Fruit fly (Drosophila melanogaster) whole organism, embryonic: ENCODE results near the gene CG32280.

ENCODE experiments used
- Abd-B ChIP-seq: fragments of 200-800 bp; sonication (Bioruptor generic); optimal IDR thresholded peaks from 2 replicates; lab custom pipeline; 2018; ENCODE audit warnings: missing biosample characterization, mild to moderate bottlenecking, missing genetic modification characterization, moderate library complexity
- CG10209 ChIP-seq: fragments of 200-800 bp; sonication (Bioruptor generic); optimal IDR thresholded peaks from 3 replicates; lab custom pipeline; 2017; ENCODE audit warnings: missing biosample characterization, mild to moderate bottlenecking, missing genetic modification characterization, missing genetic modification reagents
- CG10431 ChIP-seq: fragments of 200-800 bp; sonication (Bioruptor generic); optimal IDR thresholded peaks from 3 replicates; lab custom pipeline; 2018; ENCODE audit warnings: missing biosample characterization, mild to moderate bottlenecking, missing genetic modification characterization
- CG10565 ChIP-seq: fragments of 200-800 bp; sonication (Bioruptor generic); optimal IDR thresholded peaks from 3 replicates; lab custom pipeline; 2016; ENCODE audit warnings: missing biosample characterization, mild to moderate bottlenecking, missing genetic modification characterization
- CG12071 ChIP-seq: fragments of 200-800 bp; sonication (Bioruptor generic); optimal IDR thresholded peaks from 3 replicates; lab custom pipeline; 2018; ENCODE audit warnings: missing biosample characterization, mild to moderate bottlenecking, missing genetic modification characterization
- CG12299 ChIP-seq: fragments of 200-800 bp; sonication (Bioruptor generic); optimal IDR thresholded peaks from 2 replicates; lab custom pipeline; 2018; ENCODE audit warnings: missing biosample characterization, mild to moderate bottlenecking, missing genetic modification characterization
- CG14667 ChIP-seq: fragments of 200-800 bp; sonication (Bioruptor generic); IDR thresholded peaks from 2 replicates; pipeline ENCODE4 v1.3.6; 2022; ENCODE audit warnings: missing biosample characterization, missing genetic modification characterization
- CG14965 ChIP-seq: fragments of 200-800 bp; sonication (Bioruptor generic); optimal IDR thresholded peaks from 2 replicates; lab custom pipeline; 2016; ENCODE audit warnings: missing biosample characterization, missing genetic modification characterization, borderline replicate concordance
- CG16813 ChIP-seq: fragments of 200-800 bp; sonication (Bioruptor generic); IDR thresholded peaks from 3 replicates; pipeline ENCODE4 v1.3.6; 2022; ENCODE audit warnings: missing biosample characterization, missing genetic modification characterization; ENCODE audit not compliant: partially characterized antibody
- CG18476 ChIP-seq: fragments of 200-800 bp; sonication (Bioruptor generic); optimal IDR thresholded peaks from 2 replicates; lab custom pipeline; 2016; ENCODE audit warnings: missing biosample characterization, mild to moderate bottlenecking, missing genetic modification characterization
- CG18764 ChIP-seq: fragments of 200-800 bp; sonication (Bioruptor generic); optimal IDR thresholded peaks from 3 replicates; lab custom pipeline; 2016; ENCODE audit warnings: missing biosample characterization, missing genetic modification characterization
- CG2116 ChIP-seq: fragments of 200-800 bp; sonication (Bioruptor generic); optimal IDR thresholded peaks from 3 replicates; lab custom pipeline; 2018; ENCODE audit warnings: missing biosample characterization, mild to moderate bottlenecking, missing genetic modification characterization
- CG3065 ChIP-seq: fragments of 200-800 bp; sonication (Bioruptor generic); optimal IDR thresholded peaks from 2 replicates; lab custom pipeline; 2016; ENCODE audit warnings: missing biosample characterization, missing genetic modification characterization
- CG3726 ChIP-seq: fragments of 200-800 bp; sonication (Bioruptor generic); IDR thresholded peaks from 3 replicates; pipeline ENCODE4, ENCODE4 v1.3.6; 2022; ENCODE audit warnings: missing biosample characterization, missing genetic modification characterization
- CG4282 ChIP-seq: fragments of 200-800 bp; sonication (Bioruptor generic); optimal IDR thresholded peaks from 2 replicates; lab custom pipeline; 2016; ENCODE audit warnings: missing biosample characterization, missing genetic modification characterization
- CG43689 ChIP-seq: fragments of 200-800 bp; sonication (Bioruptor generic); IDR thresholded peaks from 2 replicates; pipeline ENCODE4 v1.3.6; 2022; ENCODE audit warnings: missing biosample characterization, missing genetic modification characterization
- CG6791 ChIP-seq: fragments of 200-800 bp; sonication (Bioruptor generic); IDR thresholded peaks from 3 replicates; pipeline ENCODE4 v1.3.6; 2022; ENCODE audit warnings: missing biosample characterization, missing genetic modification characterization; ENCODE audit not compliant: partially characterized antibody
- CG8388 ChIP-seq: fragments of 200-800 bp; sonication (Bioruptor generic); optimal IDR thresholded peaks from 2 replicates; lab custom pipeline; 2019; ENCODE audit warnings: missing biosample characterization, mild to moderate bottlenecking, missing genetic modification characterization, moderate library complexity
- CG8765 ChIP-seq: fragments of 200-800 bp; sonication (Bioruptor generic); IDR thresholded peaks from 2 replicates; pipeline ENCODE4 v1.3.6; 2022; ENCODE audit warnings: missing biosample characterization, missing genetic modification characterization
- Drgx ChIP-seq: fragments of 200-800 bp; sonication (Bioruptor generic); IDR thresholded peaks from 2 replicates; pipeline ENCODE4 v1.3.6; 2022; ENCODE audit warnings: missing biosample characterization, missing genetic modification characterization
- HLH54F ChIP-seq: fragments of 200-800 bp; sonication (Bioruptor generic); optimal IDR thresholded peaks from 3 replicates; lab custom pipeline; 2016; ENCODE audit warnings: missing biosample characterization, missing genetic modification characterization
- Hey ChIP-seq: fragments of 200-800 bp; sonication (Bioruptor generic); optimal IDR thresholded peaks from 3 replicates; lab custom pipeline; 2018; ENCODE audit warnings: missing biosample characterization, mild to moderate bottlenecking, missing genetic modification characterization
- Hr39 ChIP-seq: fragments of >200 bp; optimal IDR thresholded peaks from 2 replicates; lab custom pipeline; 2017
- MTF-1 ChIP-seq: fragments of 200-800 bp; sonication (Bioruptor generic); optimal IDR thresholded peaks from 2 replicates; lab custom pipeline; 2018; ENCODE audit warnings: missing biosample characterization, mild to moderate bottlenecking, missing genetic modification characterization, borderline replicate concordance
- Oaz ChIP-seq: fragments of 200-800 bp; sonication (Bioruptor generic); IDR thresholded peaks from 2 replicates; pipeline ENCODE4 v1.3.6; 2022; ENCODE audit warnings: missing biosample characterization, missing genetic modification characterization
- Ptx1 ChIP-seq: fragments of 200-800 bp; sonication (Bioruptor generic); IDR thresholded peaks from 2 replicates; pipeline ENCODE4 v1.3.6; 2022; ENCODE audit warnings: missing biosample characterization, missing genetic modification characterization
- Ravus ChIP-seq: fragments of 200-800 bp; sonication (Bioruptor generic); IDR thresholded peaks from 2 replicates; pipeline ENCODE4 v1.3.6; 2022; ENCODE audit warnings: missing biosample characterization, missing genetic modification characterization
- Sin3A ChIP-seq: fragments of >200 bp; optimal IDR thresholded peaks from 2 replicates; lab custom pipeline; 2018
- Sry-δ ChIP-seq: fragments of 200-800 bp; sonication (Bioruptor generic); optimal IDR thresholded peaks from 2 replicates; lab custom pipeline; 2016; ENCODE audit warnings: missing biosample characterization, missing genetic modification characterization
- amos ChIP-seq: fragments of 200-800 bp; sonication (Bioruptor generic); IDR thresholded peaks from 2 replicates; pipeline ENCODE4 v1.3.6; 2022; ENCODE audit warnings: missing biosample characterization, missing genetic modification characterization; ENCODE audit not compliant: partially characterized antibody
- cas ChIP-seq: fragments of 200-800 bp; sonication (Bioruptor generic); IDR thresholded peaks from 2 replicates; pipeline ENCODE4 v1.3.6; 2022; ENCODE audit warnings: missing biosample characterization, missing genetic modification characterization
- chinmo ChIP-seq: fragments of 200-800 bp; sonication (Bioruptor generic); IDR thresholded peaks from 4 replicates; pipeline ENCODE4 v1.3.6; 2022; ENCODE audit warnings: missing biosample characterization, missing genetic modification characterization; ENCODE audit not compliant: partially characterized antibody
- crp ChIP-seq, 2 experiments: fragments of 200-800 bp; sonication (Bioruptor generic); optimal IDR thresholded peaks; 2 replicates in 1 of 2; 3 replicates in 1 of 2; lab custom pipeline; 2017; ENCODE audit warnings: missing biosample characterization in 2 of 2, missing genetic modification characterization in 2 of 2, mild to moderate bottlenecking in 1 of 2, moderate library complexity in 1 of 2
- dimm ChIP-seq: fragments of 200-800 bp; sonication (Bioruptor generic); IDR thresholded peaks from 2 replicates; pipeline ENCODE4 v1.3.6; 2022; ENCODE audit warnings: missing biosample characterization, missing genetic modification characterization
- exex ChIP-seq: fragments of 200-800 bp; sonication (Bioruptor generic); optimal IDR thresholded peaks from 4 replicates; lab custom pipeline; 2018; ENCODE audit warnings: missing biosample characterization, mild to moderate bottlenecking, missing genetic modification characterization, moderate library complexity
- fd96Cb ChIP-seq: fragments of 200-800 bp; sonication (Bioruptor generic); optimal IDR thresholded peaks from 2 replicates; lab custom pipeline; 2018; ENCODE audit warnings: missing biosample characterization, mild to moderate bottlenecking, missing genetic modification characterization, moderate library complexity
- gem ChIP-seq: fragments of 200-800 bp; sonication (Bioruptor generic); optimal IDR thresholded peaks from 2 replicates; lab custom pipeline; 2019; ENCODE audit warnings: missing biosample characterization, mild to moderate bottlenecking, missing genetic modification characterization, moderate library complexity
- gro ChIP-seq: fragments of 200-800 bp; sonication (Bioruptor generic); optimal IDR thresholded peaks from 2 replicates; lab custom pipeline; 2016; ENCODE audit warnings: missing biosample characterization, missing genetic modification characterization
- ham ChIP-seq: fragments of 200-800 bp; sonication (Bioruptor generic); IDR thresholded peaks from 2 replicates; pipeline ENCODE4 v1.3.6; 2022; ENCODE audit warnings: missing biosample characterization, missing genetic modification characterization
- inv ChIP-seq: fragments of 200-800 bp; sonication (Bioruptor generic); IDR thresholded peaks from 2 replicates; pipeline ENCODE4 v1.3.6; 2022; ENCODE audit warnings: missing biosample characterization, missing genetic modification characterization; ENCODE audit not compliant: partially characterized antibody
- lab ChIP-seq: fragments of 200-800 bp; sonication (Bioruptor generic); optimal IDR thresholded peaks from 3 replicates; lab custom pipeline; 2017; ENCODE audit warnings: missing biosample characterization, missing genetic modification characterization, mild to moderate bottlenecking, moderate library complexity, missing genetic modification reagents
- nerfin-2 ChIP-seq: fragments of 200-800 bp; sonication (Bioruptor generic); IDR thresholded peaks from 2 replicates; pipeline ENCODE4 v1.3.6; 2022; ENCODE audit warnings: missing biosample characterization, missing genetic modification characterization; ENCODE audit not compliant: partially characterized antibody
- psq ChIP-seq: fragments of 200-800 bp; sonication (Bioruptor generic); optimal IDR thresholded peaks from 2 replicates; lab custom pipeline; 2017; ENCODE audit warnings: missing biosample characterization, missing genetic modification characterization
- run ChIP-seq: fragments of 200-800 bp; sonication (Bioruptor generic); optimal IDR thresholded peaks from 3 replicates; lab custom pipeline; 2018; ENCODE audit warnings: missing biosample characterization, mild to moderate bottlenecking, missing genetic modification characterization
- shn ChIP-seq: fragments of 200-800 bp; sonication (Bioruptor generic); optimal IDR thresholded peaks from 3 replicates; lab custom pipeline; 2016; ENCODE audit warnings: missing biosample characterization, missing genetic modification characterization
- sisA ChIP-seq: fragments of 200-800 bp; sonication (Bioruptor generic); IDR thresholded peaks from 2 replicates; pipeline ENCODE4 v1.3.6; 2022; ENCODE audit warnings: missing biosample characterization, missing genetic modification characterization
- tgo ChIP-seq: fragments of 200-800 bp; sonication (Bioruptor generic); IDR thresholded peaks from 3 replicates; pipeline ENCODE4 v1.3.6; 2022; ENCODE audit warnings: missing biosample characterization, missing genetic modification characterization
- tll ChIP-seq, 2 experiments: fragments of 200-800 bp in 1 of 2; fragments of >200 bp in 1 of 2; sonication (Bioruptor generic) in 1 of 2; optimal IDR thresholded peaks; 2 replicates each; lab custom pipeline; 2017 to 2019; ENCODE audit warnings: missing biosample characterization in 2 of 2, missing genetic modification characterization in 2 of 2, mild to moderate bottlenecking in 1 of 2, moderate library complexity in 1 of 2
- tx ChIP-seq: fragments of 200-800 bp; sonication (Bioruptor generic); optimal IDR thresholded peaks from 2 replicates; lab custom pipeline; 2016; ENCODE audit warnings: missing biosample characterization, missing genetic modification characterization
- zfh2 ChIP-seq: fragments of 200-800 bp; sonication (Bioruptor generic); optimal IDR thresholded peaks from 2 replicates; lab custom pipeline; 2016; ENCODE audit warnings: missing biosample characterization, missing genetic modification characterization

The CG32280 gene

DNA sequence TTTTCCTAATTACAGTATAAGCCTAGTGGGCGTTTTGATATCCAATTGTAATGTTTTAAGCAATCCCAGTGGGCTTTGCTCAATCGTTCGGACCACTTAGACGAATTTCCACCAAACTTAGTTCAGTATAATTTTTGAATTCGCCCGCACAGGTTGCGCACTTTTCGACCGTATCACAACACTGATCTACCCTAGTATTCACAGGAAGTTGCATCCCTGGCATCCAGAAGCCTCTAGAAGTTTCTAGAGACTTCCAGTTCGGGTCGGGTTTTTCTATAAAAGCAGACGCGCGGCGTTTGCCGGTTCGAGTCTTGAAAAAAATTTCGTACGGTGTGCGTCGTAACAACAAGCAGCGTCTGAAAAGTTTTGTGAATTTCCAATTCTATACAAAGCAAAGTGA is 27.9 kb downstream of the CG32280 start, which contains the start of gene Hsp83 (continued):
- TF ChIP-seq tgo (GFP tag; lab: Robert Waterston, UW) (peak; percentile 85), CG2116 (GFP tag; lab: Kevin White, UChicago) (peak; percentile 89), Oaz (GFP tag; lab: Robert Waterston, UW) (peak; percentile 85), MTF-1 (GFP tag; lab: Kevin White, UChicago) (peak; percentile 99), shn (peak; percentile 95), nerfin-2 (GFP tag; lab: Robert Waterston, UW) (no peak), CG8765 (GFP tag; lab: Robert Waterston, UW) (no peak), dimm (peak; percentile 75), CG18764 (GFP tag; lab: Kevin White, UChicago) (peak; percentile 93), Ptx1 (GFP tag; lab: Robert Waterston, UW) (peak; percentile 73), CG3726 (GFP tag; lab: Robert Waterston, UW) (peak; percentile 90), CG12299 (tag; lab: Kevin White, UChicago) (peak; percentile 98), CG14667 (GFP tag; lab: Robert Waterston, UW) (peak; percentile 31; the same call in 1 of the 2 replicates), chinmo (GFP tag; lab: Robert Waterston, UW) (peak; percentile 84; the same call in 3 of the 4 replicates), zfh2 (peak; percentile 81), lab (GFP tag; lab: Kevin White, UChicago) (peak; percentile 100), gro (GFP tag; lab: Kevin White, UChicago) (peak; percentile 97), Abd-B (GFP tag; lab: Kevin White, UChicago) (no peak), CG16813 (GFP tag; lab: Robert Waterston, UW) (no peak), Hey (peak; percentile 96), CG8388 (peak; percentile 89), gem (tag; lab: Kevin White, UChicago) (peak; percentile 77), HLH54F (GFP tag; lab: Kevin White, UChicago) (peak; percentile 88), CG12071 (GFP tag; lab: Kevin White, UChicago) (peak; percentile 99), CG6791 (GFP tag; lab: Robert Waterston, UW) (peak; percentile 23; the same call in 1 of the 3 replicates), amos (GFP tag; lab: Robert Waterston, UW) (peak; percentile 3; the same call in 1 of the 2 replicates), ham (peak; percentile 45; the same call in 1 of the 2 replicates), Sin3A (lab: Kevin White, UChicago) (no peak), Hr39 (lab: Kevin White, UChicago) (no peak), inv (GFP tag; lab: Robert Waterston, UW) (no peak), CG4282 (GFP tag; lab: Kevin White, UChicago) (peak; percentile 85), CG14965 (GFP tag; lab: Kevin White, UChicago) (peak; percentile 93), CG10209 (GFP tag; lab: Kevin White, UChicago) (peak; percentile 96), crp (GFP tag; optimal IDR thresholded peaks at IDR 0.05; lab: Kevin White, UChicago) (no peak), run (peak; percentile 91), exex (tag; lab: Kevin White, UChicago) (peak; percentile 84), CG43689 (GFP tag; lab: Robert Waterston, UW) (peak; percentile 80), Drgx (peak; percentile 87), Sry-δ (no peak), sisA (GFP tag; lab: Robert Waterston, UW) (peak; percentile 38; the same call in 1 of the 2 replicates), tx (GFP tag; lab: Kevin White, UChicago) (peak; percentile 81), CG10565 (peak; percentile 60), CG10431 (GFP tag; lab: Kevin White, UChicago) (peak; percentile 99), CG3065 (GFP tag; lab: Kevin White, UChicago) (peak; percentile 94), fd96Cb (peak; percentile 63), tll (GFP tag; optimal IDR thresholded peaks at IDR 0.05; lab: Kevin White, UChicago) (no peak), CG18476 (GFP tag; lab: Kevin White, UChicago) (peak; percentile 83), Ravus (GFP tag; lab: Robert Waterston, UW) (peak; percentile 25; the same call in 1 of the 2 replicates), psq (GFP tag; lab: Kevin White, UChicago) (peak; percentile 78), cas (GFP tag; lab: Robert Waterston, UW) (peak; percentile 81; the same call in 1 of the 2 replicates)
